Fruit fly (Drosophila melanogaster) whole organism, pupa: ENCODE results near the gene SCOT.

ENCODE experiments used
- CG10348 ChIP-seq: fragments of 200-800 bp; sonication (Bioruptor generic); IDR thresholded peaks from 2 replicates; pipeline ENCODE4 v1.3.6; 2022; ENCODE audit warnings: missing biosample characterization, missing genetic modification characterization
- CG12605 ChIP-seq: fragments of 200-800 bp; sonication (Bioruptor generic); IDR thresholded peaks from 2 replicates; pipeline ENCODE4 v1.3.6; 2022; ENCODE audit warnings: missing biosample characterization, missing genetic modification characterization
- CG13204 ChIP-seq: fragments of 200-800 bp; sonication (Bioruptor generic); optimal IDR thresholded peaks from 2 replicates; lab custom pipeline; 2018; ENCODE audit warnings: missing biosample characterization, mild to moderate bottlenecking, missing genetic modification characterization, moderate library complexity
- CG14655 ChIP-seq: fragments of 200-800 bp; sonication (Bioruptor generic); optimal IDR thresholded peaks from 3 replicates; lab custom pipeline; 2017; ENCODE audit warnings: mild to moderate bottlenecking, missing biosample characterization, missing genetic modification reagents, missing genetic modification characterization
- CG15710 ChIP-seq: fragments of 200-800 bp; sonication (Bioruptor generic); optimal IDR thresholded peaks from 2 replicates; lab custom pipeline; 2018; ENCODE audit warnings: missing biosample characterization, mild to moderate bottlenecking, missing genetic modification characterization, moderate library complexity
- CG17806 ChIP-seq: fragments of 200-800 bp; sonication (Bioruptor generic); optimal IDR thresholded peaks from 2 replicates; lab custom pipeline; 2018; ENCODE audit warnings: missing biosample characterization, mild to moderate bottlenecking, missing genetic modification characterization, moderate library complexity
- CG32121 ChIP-seq: fragments of 200-800 bp; sonication (Bioruptor generic); IDR thresholded peaks from 2 replicates; pipeline ENCODE4 v1.3.6; 2022; ENCODE audit warnings: missing biosample characterization, missing genetic modification characterization
- CG34367 ChIP-seq: fragments of 200-800 bp; sonication (Bioruptor generic); optimal IDR thresholded peaks from 2 replicates; lab custom pipeline; 2018; ENCODE audit warnings: missing biosample characterization, mild to moderate bottlenecking, missing genetic modification characterization
- CG4496 ChIP-seq: fragments of 200-800 bp; sonication (Bioruptor generic); IDR thresholded peaks from 3 replicates; pipeline ENCODE4 v1.3.6; 2022; ENCODE audit warnings: missing biosample characterization, missing genetic modification characterization
- CG8159 ChIP-seq: fragments of 200-800 bp; sonication (Bioruptor generic); optimal IDR thresholded peaks from 3 replicates; lab custom pipeline; 2018; ENCODE audit warnings: missing biosample characterization, mild to moderate bottlenecking, missing genetic modification characterization, moderate library complexity
- CG8301 ChIP-seq: fragments of 200-800 bp; sonication (Bioruptor generic); optimal IDR thresholded peaks from 2 replicates; lab custom pipeline; 2018; ENCODE audit warnings: missing biosample characterization, mild to moderate bottlenecking, missing genetic modification characterization
- CG9948 ChIP-seq: fragments of 200-800 bp; sonication (Bioruptor generic); optimal IDR thresholded peaks from 2 replicates; lab custom pipeline; 2018; ENCODE audit warnings: missing biosample characterization, mild to moderate bottlenecking, missing genetic modification characterization, moderate library complexity
- D1 ChIP-seq: fragments of 200-800 bp; sonication (Bioruptor generic); optimal IDR thresholded peaks from 2 replicates; lab custom pipeline; 2018; ENCODE audit warnings: missing biosample characterization, mild to moderate bottlenecking, missing genetic modification characterization, moderate library complexity
- EcR ChIP-seq: fragments of 200-800 bp; sonication (Bioruptor generic); optimal IDR thresholded peaks from 3 replicates; lab custom pipeline; 2019; ENCODE audit warnings: missing biosample characterization, missing genetic modification characterization, mild to moderate bottlenecking, moderate library complexity, missing genetic modification reagents
- Ets98B ChIP-seq: fragments of 200-800 bp; sonication (Bioruptor generic); IDR thresholded peaks from 2 replicates; pipeline ENCODE4 v1.3.6; 2022; ENCODE audit warnings: missing biosample characterization, missing genetic modification characterization
- Pif1A ChIP-seq: fragments of 200-800 bp; sonication (Bioruptor generic); optimal IDR thresholded peaks from 3 replicates; lab custom pipeline; 2016; ENCODE audit warnings: missing biosample characterization, missing genetic modification characterization
- Pif1B ChIP-seq: fragments of 200-800 bp; sonication (Bioruptor generic); optimal IDR thresholded peaks from 3 replicates; lab custom pipeline; 2016; ENCODE audit warnings: missing biosample characterization, missing genetic modification characterization
- Snoo ChIP-seq: fragments of 200-800 bp; sonication (Bioruptor generic); optimal IDR thresholded peaks from 3 replicates; lab custom pipeline; 2017; ENCODE audit warnings: missing biosample characterization, mild to moderate bottlenecking, missing genetic modification characterization, inconsistent platforms
- fd96Ca ChIP-seq: fragments of 200-800 bp; sonication (Bioruptor generic); IDR thresholded peaks from 3 replicates; pipeline ENCODE4 v1.3.6; 2022; ENCODE audit warnings: missing biosample characterization, missing genetic modification characterization
- gl ChIP-seq: fragments of 200-800 bp; sonication (Bioruptor generic); optimal IDR thresholded peaks from 2 replicates; lab custom pipeline; 2018; ENCODE audit warnings: missing biosample characterization, mild to moderate bottlenecking, missing genetic modification characterization
- rn ChIP-seq: fragments of 200-800 bp; sonication (Bioruptor generic); IDR thresholded peaks from 2 replicates; pipeline ENCODE4 v1.3.6; 2022; ENCODE audit warnings: missing biosample characterization, missing genetic modification characterization

The SCOT gene

DNA sequence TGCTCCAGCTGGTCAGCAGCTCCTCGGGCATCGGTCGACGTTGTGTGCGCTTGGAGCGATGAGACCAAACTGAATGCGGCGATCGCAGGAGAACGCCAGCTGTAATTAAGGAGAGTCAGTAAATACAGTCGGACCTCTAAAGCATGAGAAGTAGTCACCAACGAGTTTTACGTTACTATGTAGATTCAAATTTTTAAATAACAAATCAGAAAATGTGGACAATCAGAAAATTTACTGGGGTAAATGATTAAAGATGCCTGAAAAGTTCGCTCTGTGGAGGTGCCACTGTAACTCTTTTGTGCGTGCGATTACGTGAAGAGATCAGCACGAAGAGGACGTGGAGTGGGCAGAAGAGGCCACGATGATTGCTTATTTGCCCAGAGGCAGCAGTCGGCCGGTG lies at the start of gene SCOT:
Gene SCOT (plus strand): TSS at position 180 of the 400 bp plus-strand sequence.
- TF ChIP-seq Snoo: no peak
- peak; percentile 97 for TF ChIP-seq CG14655
- peak; percentile 92 for TF ChIP-seq CG17806
- TF ChIP-seq CG32121 (GFP tag; lab: Robert Waterston, UW): peak; percentile 97
- peak; percentile 95 for TF ChIP-seq Pif1A
- TF ChIP-seq CG13204 (GFP tag; lab: Kevin White, UChicago): peak; percentile 82
- TF ChIP-seq CG8159: peak; percentile 89
- peak; percentile 99 for TF ChIP-seq CG4496 (GFP tag; lab: Robert Waterston, UW)
- peak; percentile 93 for TF ChIP-seq Pif1B (GFP tag; lab: Kevin White, UChicago)
- TF ChIP-seq Ets98B (GFP tag; lab: Robert Waterston, UW): peak; percentile 98
- peak; percentile 95 for TF ChIP-seq rn (GFP tag; lab: Robert Waterston, UW)
- TF ChIP-seq CG9948 (tag; lab: Kevin White, UChicago): peak; percentile 87
- peak; percentile 86 for TF ChIP-seq gl
- no peak for TF ChIP-seq D1 (tag; lab: Kevin White, UChicago)
- TF ChIP-seq CG10348 (GFP tag; lab: Robert Waterston, UW): peak; percentile 91
- TF ChIP-seq CG12605: peak; percentile 98
- peak; percentile 95 for TF ChIP-seq CG8301 (tag; lab: Kevin White, UChicago)
- peak; percentile 93 for TF ChIP-seq CG15710 (tag; lab: Kevin White, UChicago)
- no peak for TF ChIP-seq EcR (GFP tag; lab: Kevin White, UChicago)
- TF ChIP-seq CG34367 (tag; lab: Kevin White, UChicago): peak; percentile 93
- peak; percentile 98 for TF ChIP-seq fd96Ca (GFP tag; lab: Robert Waterston, UW)
- TF ChIP-seq, all 21 proteins: peak for 18

DNA sequence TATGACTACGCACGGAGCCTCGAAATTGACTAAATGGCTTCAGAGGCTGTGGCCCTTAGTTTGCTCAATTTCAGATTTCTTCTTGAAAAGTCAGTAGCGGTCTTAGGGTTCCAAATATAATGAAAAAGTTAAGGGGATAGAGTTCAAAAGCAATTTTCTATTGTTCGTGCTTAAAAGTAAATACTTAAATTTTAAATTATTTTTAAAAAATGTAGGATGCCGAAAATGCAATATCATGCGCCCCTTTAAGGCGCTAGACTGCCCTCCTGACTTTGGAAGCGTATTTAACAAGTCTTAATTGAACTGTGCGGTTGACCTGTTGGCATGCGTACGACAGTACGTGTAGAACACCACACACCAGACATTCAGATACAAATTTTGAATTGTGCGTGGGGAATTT lies 48.3 kb upstream of the SCOT start:
- TF ChIP-seq CG32121 (GFP tag; lab: Robert Waterston, UW): no peak
- no peak for TF ChIP-seq Ets98B (GFP tag; lab: Robert Waterston, UW)
- no peak for TF ChIP-seq CG9948 (tag; lab: Kevin White, UChicago)
- TF ChIP-seq CG4496 (GFP tag; lab: Robert Waterston, UW): no peak
- no peak for TF ChIP-seq D1 (tag; lab: Kevin White, UChicago)
- no peak for TF ChIP-seq fd96Ca (GFP tag; lab: Robert Waterston, UW)
- TF ChIP-seq CG12605: no peak
- TF ChIP-seq CG15710 (tag; lab: Kevin White, UChicago): no peak
- no peak for TF ChIP-seq CG10348 (GFP tag; lab: Robert Waterston, UW)
- no peak for TF ChIP-seq CG8159
- TF ChIP-seq CG17806: no peak
- no peak for TF ChIP-seq CG8301 (tag; lab: Kevin White, UChicago)
- no peak for TF ChIP-seq rn (GFP tag; lab: Robert Waterston, UW)
- no peak for TF ChIP-seq CG34367 (tag; lab: Kevin White, UChicago)
- no peak for TF ChIP-seq CG13204 (GFP tag; lab: Kevin White, UChicago)
- TF ChIP-seq Pif1B (GFP tag; lab: Kevin White, UChicago): no peak
- TF ChIP-seq EcR (GFP tag; lab: Kevin White, UChicago): no peak
- no peak for TF ChIP-seq CG14655
- TF ChIP-seq, all 21 proteins: peak for 0

DNA sequence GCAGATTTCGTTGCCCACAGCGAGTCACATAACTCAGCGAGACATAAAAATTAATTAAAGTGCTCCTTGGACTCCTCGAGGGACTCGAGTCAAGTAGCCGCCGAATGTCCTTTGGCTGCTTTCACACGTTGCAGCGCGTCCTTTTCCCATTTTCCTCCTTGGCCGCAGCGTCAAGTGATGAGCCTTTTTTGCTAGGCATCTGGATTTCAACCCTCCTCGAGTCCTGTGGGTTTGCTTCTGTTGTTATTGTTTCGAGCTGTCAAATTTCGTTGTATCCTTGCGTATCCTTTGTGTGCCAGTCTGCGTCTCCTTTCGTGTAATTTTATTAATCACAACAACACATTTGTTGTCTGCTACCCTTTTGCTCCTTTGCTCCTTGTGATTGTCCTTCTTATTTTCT lies 46.3 kb upstream of the SCOT start:
- no peak for TF ChIP-seq CG34367 (tag; lab: Kevin White, UChicago)
- no peak for TF ChIP-seq Pif1A
- TF ChIP-seq gl: no peak
- no peak for TF ChIP-seq CG4496 (GFP tag; lab: Robert Waterston, UW)
- TF ChIP-seq CG9948 (tag; lab: Kevin White, UChicago): no peak
- TF ChIP-seq CG13204 (GFP tag; lab: Kevin White, UChicago): no peak
- no peak for TF ChIP-seq fd96Ca (GFP tag; lab: Robert Waterston, UW)
- no peak for TF ChIP-seq Snoo
- no peak for TF ChIP-seq Ets98B (GFP tag; lab: Robert Waterston, UW)
- no peak for TF ChIP-seq CG8159
- TF ChIP-seq CG32121 (GFP tag; lab: Robert Waterston, UW): no peak
- no peak for TF ChIP-seq rn (GFP tag; lab: Robert Waterston, UW)
- no peak for TF ChIP-seq CG15710 (tag; lab: Kevin White, UChicago)
- TF ChIP-seq CG17806: no peak
- TF ChIP-seq CG8301 (tag; lab: Kevin White, UChicago): no peak
- TF ChIP-seq EcR (GFP tag; lab: Kevin White, UChicago): no peak

- TF ChIP-seq CG8159 (no peak), CG13204 (GFP tag; lab: Kevin White, UChicago) (no peak), CG8301 (tag; lab: Kevin White, UChicago) (no peak), CG9948 (tag; lab: Kevin White, UChicago) (no peak)
- TF ChIP-seq, all 21 proteins: peak for 0
Observed at dm6 chr3L:1920051-1920450, 42.9 kb upstream of the SCOT start.

dm6 chr3L:1920943-1921342 lies 42.0 kb upstream of the SCOT start, which contains the start of gene Dbx:
TSS of gene Dbx (plus strand) at chr3L:1921307.
- TF ChIP-seq Ets98B (GFP tag; lab: Robert Waterston, UW): no peak
- TF ChIP-seq CG12605: no peak
- no peak for TF ChIP-seq gl
- no peak for TF ChIP-seq EcR (GFP tag; lab: Kevin White, UChicago)
- no peak for TF ChIP-seq CG14655
- no peak for TF ChIP-seq CG9948 (tag; lab: Kevin White, UChicago)
- no peak for TF ChIP-seq CG4496 (GFP tag; lab: Robert Waterston, UW)
- TF ChIP-seq Pif1B (GFP tag; lab: Kevin White, UChicago): no peak
- TF ChIP-seq CG34367 (tag; lab: Kevin White, UChicago): no peak
- TF ChIP-seq fd96Ca (GFP tag; lab: Robert Waterston, UW): no peak

dm6 chr3L:1928959-1929358 lies 34.0 kb upstream of the SCOT start:
- TF ChIP-seq CG4496 (GFP tag; lab: Robert Waterston, UW): no peak
- TF ChIP-seq, all 21 proteins: peak for 0
